Fruit fly (Drosophila melanogaster) whole organism, embryonic: ENCODE results near the gene CG8236.

ENCODE experiments used
- Antp ChIP-seq: fragments of 200-800 bp; sonication (Bioruptor generic); optimal IDR thresholded peaks from 3 replicates; lab custom pipeline; 2016; ENCODE audit warnings: missing biosample characterization, missing genetic modification characterization
- Asciz ChIP-seq: fragments of 200-800 bp; sonication (Bioruptor generic); optimal IDR thresholded peaks from 2 replicates; lab custom pipeline; 2017; ENCODE audit warnings: missing biosample characterization, mild to moderate bottlenecking, missing genetic modification characterization, missing genetic modification reagents
- Awh ChIP-seq: fragments of 200-800 bp; sonication (Bioruptor generic); IDR thresholded peaks from 2 replicates; pipeline ENCODE4, ENCODE4 v1.3.6; 2022; ENCODE audit warnings: missing biosample characterization, missing genetic modification characterization
- CG11247 ChIP-seq: fragments of 200-800 bp; sonication (Bioruptor generic); IDR thresholded peaks from 2 replicates; pipeline ENCODE4 v1.3.6; 2022; ENCODE audit warnings: missing biosample characterization, missing genetic modification characterization
- CG11723 ChIP-seq: fragments of 200-800 bp; sonication (Bioruptor generic); optimal IDR thresholded peaks from 2 replicates; lab custom pipeline; 2017; ENCODE audit warnings: missing biosample characterization, mild to moderate bottlenecking, missing genetic modification characterization
- CG12071 ChIP-seq: fragments of 200-800 bp; sonication (Bioruptor generic); optimal IDR thresholded peaks from 3 replicates; lab custom pipeline; 2018; ENCODE audit warnings: missing biosample characterization, mild to moderate bottlenecking, missing genetic modification characterization
- CG13424 ChIP-seq: fragments of 200-800 bp; sonication (Bioruptor generic); optimal IDR thresholded peaks from 2 replicates; lab custom pipeline; 2019; ENCODE audit warnings: missing biosample characterization, mild to moderate bottlenecking, missing genetic modification characterization, moderate library complexity
- CG17912 ChIP-seq: fragments of 200-800 bp; sonication (Bioruptor generic); optimal IDR thresholded peaks from 2 replicates; lab custom pipeline; 2018; ENCODE audit warnings: missing biosample characterization, mild to moderate bottlenecking, missing genetic modification characterization
- CG18262 ChIP-seq: fragments of 200-800 bp; optimal IDR thresholded peaks from 3 replicates; lab custom pipeline; 2019; ENCODE audit warnings: missing biosample characterization, mild to moderate bottlenecking, missing genetic modification characterization, moderate library complexity
- CG2120 ChIP-seq: fragments of 200-800 bp; sonication (Bioruptor generic); optimal IDR thresholded peaks from 3 replicates; lab custom pipeline; 2016; ENCODE audit warnings: missing biosample characterization, missing genetic modification characterization
- CG2889 ChIP-seq: fragments of 200-800 bp; sonication (Bioruptor generic); IDR thresholded peaks from 3 replicates; pipeline ENCODE4 v1.3.6; 2022; ENCODE audit warnings: missing biosample characterization, missing genetic modification characterization
- CG5245 ChIP-seq: fragments of 200-800 bp; sonication (Bioruptor generic); optimal IDR thresholded peaks from 3 replicates; lab custom pipeline; 2016; ENCODE audit warnings: missing biosample characterization, missing genetic modification characterization
- CG6654 ChIP-seq: fragments of 200-800 bp; sonication (Bioruptor generic); optimal IDR thresholded peaks from 2 replicates; lab custom pipeline; 2017; ENCODE audit warnings: missing biosample characterization, mild to moderate bottlenecking, missing genetic modification characterization
- CG8478 ChIP-seq: fragments of >200 bp; optimal IDR thresholded peaks from 2 replicates; lab custom pipeline; 2018
- CG8924 ChIP-seq: fragments of 200-800 bp; optimal IDR thresholded peaks from 3 replicates; lab custom pipeline; 2019; ENCODE audit warnings: missing biosample characterization, mild to moderate bottlenecking, missing genetic modification characterization, moderate library complexity
- CG8944 ChIP-seq: fragments of 200-800 bp; sonication (Bioruptor generic); optimal IDR thresholded peaks from 3 replicates; lab custom pipeline; 2016; ENCODE audit warnings: missing biosample characterization, missing genetic modification characterization
- CkIIα-i1 ChIP-seq: fragments of 200-800 bp; sonication (Bioruptor generic); IDR thresholded peaks from 2 replicates; pipeline ENCODE4 v1.3.6; 2022; ENCODE audit warnings: missing biosample characterization, missing genetic modification characterization
- Drgx ChIP-seq: fragments of 200-800 bp; sonication (Bioruptor generic); IDR thresholded peaks from 2 replicates; pipeline ENCODE4 v1.3.6; 2022; ENCODE audit warnings: missing biosample characterization, missing genetic modification characterization
- ERR ChIP-seq: fragments of 200-800 bp; sonication (Bioruptor generic); optimal IDR thresholded peaks from 2 replicates; lab custom pipeline; 2016; ENCODE audit warnings: missing biosample characterization, missing genetic modification characterization
- Ets65A ChIP-seq: fragments of 200-800 bp; sonication (Bioruptor generic); peaks from one replicate; lab custom pipeline; 2016; ENCODE audit warnings: missing biosample characterization, missing genetic modification characterization
- Hand ChIP-seq: fragments of 200-800 bp; sonication (Bioruptor generic); optimal IDR thresholded peaks from 2 replicates; lab custom pipeline; 2017; ENCODE audit warnings: mild to moderate bottlenecking, missing biosample characterization, missing genetic modification reagents, missing genetic modification characterization
- Hmr ChIP-seq: fragments of 200-800 bp; sonication (Bioruptor generic); optimal IDR thresholded peaks from 3 replicates; lab custom pipeline; 2017; ENCODE audit warnings: mild to moderate bottlenecking, missing biosample characterization, missing genetic modification reagents, missing genetic modification characterization
- Hr3 ChIP-seq: fragments of 200-800 bp; sonication (Bioruptor generic); optimal IDR thresholded peaks from 3 replicates; lab custom pipeline; 2016; ENCODE audit warnings: missing biosample characterization, missing genetic modification characterization
- Hsf ChIP-seq: fragments of 200-800 bp; sonication (Bioruptor generic); optimal IDR thresholded peaks from 3 replicates; lab custom pipeline; 2016; ENCODE audit warnings: missing biosample characterization, missing genetic modification characterization
- Lhr ChIP-seq: fragments of 200-800 bp; sonication (Bioruptor generic); optimal IDR thresholded peaks from 3 replicates; lab custom pipeline; 2017; ENCODE audit warnings: mild to moderate bottlenecking, missing biosample characterization, missing genetic modification reagents, missing genetic modification characterization
- MESR4 ChIP-seq: fragments of 200-800 bp; sonication (Bioruptor generic); optimal IDR thresholded peaks from 2 replicates; lab custom pipeline; 2018; ENCODE audit warnings: missing biosample characterization, mild to moderate bottlenecking, missing genetic modification characterization, moderate library complexity
- Mes4 ChIP-seq: fragments of 200-800 bp; sonication (Bioruptor generic); optimal IDR thresholded peaks from 2 replicates; lab custom pipeline; 2016; ENCODE audit warnings: missing biosample characterization, missing genetic modification characterization
- Opbp ChIP-seq: fragments of 200-800 bp; sonication (Bioruptor generic); IDR thresholded peaks from 3 replicates; pipeline ENCODE4 v1.3.6; 2022; ENCODE audit warnings: missing biosample characterization, missing genetic modification characterization; ENCODE audit not compliant: partially characterized antibody
- Rfx ChIP-seq: fragments of 200-800 bp; sonication (Bioruptor generic); IDR thresholded peaks from 2 replicates; pipeline ENCODE4 v1.3.6; 2022; ENCODE audit warnings: missing biosample characterization, missing genetic modification characterization
- Six4 ChIP-seq: fragments of 200-800 bp; sonication (Bioruptor generic); optimal IDR thresholded peaks from 2 replicates; lab custom pipeline; 2016; ENCODE audit warnings: missing biosample characterization, missing genetic modification characterization
- chinmo ChIP-seq: fragments of 200-800 bp; sonication (Bioruptor generic); IDR thresholded peaks from 4 replicates; pipeline ENCODE4 v1.3.6; 2022; ENCODE audit warnings: missing biosample characterization, missing genetic modification characterization; ENCODE audit not compliant: partially characterized antibody
- dati ChIP-seq: fragments of 200-800 bp; sonication (Bioruptor generic); IDR thresholded peaks from 2 replicates; pipeline ENCODE4 v1.3.6; 2022; ENCODE audit warnings: missing biosample characterization, missing genetic modification characterization
- dm ChIP-seq: fragments of 200-800 bp; sonication (Bioruptor generic); optimal IDR thresholded peaks from 3 replicates; lab custom pipeline; 2016; ENCODE audit warnings: missing biosample characterization, missing genetic modification characterization
- dpn ChIP-seq, 2 experiments: fragments of 200-800 bp; sonication (Bioruptor generic); optimal IDR thresholded peaks; 3 replicates each; lab custom pipeline; 2016; ENCODE audit warnings: missing biosample characterization in 2 of 2, missing genetic modification characterization in 2 of 2
- emc ChIP-seq: fragments of 200-800 bp; sonication (Bioruptor generic); optimal IDR thresholded peaks from 2 replicates; lab custom pipeline; 2016; ENCODE audit warnings: missing biosample characterization, missing genetic modification characterization
- esg ChIP-seq: fragments of 200-800 bp; sonication (Bioruptor generic); conservative IDR thresholded peaks from 2 replicates; pipeline ENCODE4 v1.3.6; 2022; ENCODE audit warnings: missing biosample characterization, missing genetic modification characterization
- fd64A ChIP-seq: fragments of 200-800 bp; sonication (Bioruptor generic); optimal IDR thresholded peaks from 3 replicates; lab custom pipeline; 2018; ENCODE audit warnings: missing biosample characterization, mild to moderate bottlenecking, missing genetic modification characterization
- gro ChIP-seq: fragments of 200-800 bp; sonication (Bioruptor generic); optimal IDR thresholded peaks from 2 replicates; lab custom pipeline; 2016; ENCODE audit warnings: missing biosample characterization, missing genetic modification characterization
- gsb ChIP-seq: fragments of 200-800 bp; sonication (Bioruptor generic); IDR thresholded peaks from 2 replicates; pipeline ENCODE4 v1.3.6; 2022; ENCODE audit warnings: missing biosample characterization, missing genetic modification characterization
- hth ChIP-seq: fragments of >200 bp; optimal IDR thresholded peaks from 2 replicates; lab custom pipeline; 2017; ENCODE audit warnings: inconsistent platforms
- knrl ChIP-seq: fragments of 200-800 bp; sonication (Bioruptor generic); IDR thresholded peaks from 3 replicates; pipeline ENCODE4 v1.3.6; 2022; ENCODE audit warnings: missing biosample characterization, missing genetic modification characterization; ENCODE audit not compliant: partially characterized antibody
- schlank ChIP-seq: fragments of 200-800 bp; sonication (Bioruptor generic); optimal IDR thresholded peaks from 2 replicates; lab custom pipeline; 2018; ENCODE audit warnings: missing biosample characterization, mild to moderate bottlenecking, missing genetic modification characterization
- slou ChIP-seq: fragments of 200-800 bp; sonication (Bioruptor generic); optimal IDR thresholded peaks from 3 replicates; lab custom pipeline; 2016; ENCODE audit warnings: missing biosample characterization, missing genetic modification characterization
- slp2 ChIP-seq: fragments of 200-800 bp; sonication (Bioruptor generic); optimal IDR thresholded peaks from 2 replicates; lab custom pipeline; 2016; ENCODE audit warnings: missing biosample characterization, missing genetic modification characterization
- sqz ChIP-seq: fragments of 200-800 bp; sonication (Bioruptor generic); optimal IDR thresholded peaks from 3 replicates; lab custom pipeline; 2018; ENCODE audit warnings: missing biosample characterization, mild to moderate bottlenecking, missing genetic modification characterization
- sr ChIP-seq: fragments of 200-800 bp; sonication (Bioruptor generic); IDR thresholded peaks from 3 replicates; pipeline ENCODE4 v1.3.6; 2022; ENCODE audit warnings: missing biosample characterization, missing genetic modification characterization
- trh ChIP-seq: fragments of 200-800 bp; sonication (Bioruptor generic); optimal IDR thresholded peaks from 2 replicates; lab custom pipeline; 2016; ENCODE audit warnings: missing biosample characterization, missing genetic modification characterization

The CG8236 gene

dm6 chr3R:8810397-8811184 lies 41.4 kb downstream of the CG8236 start (continued):
- peak; percentile 85 for TF ChIP-seq sqz (GFP tag; lab: Kevin White, UChicago)

- peak; percentile 92 for TF ChIP-seq slou (GFP tag; lab: Kevin White, UChicago)
- TF ChIP-seq Drgx (GFP tag; lab: Robert Waterston, UW), result peak; percentile 99
- TF ChIP-seq gsb (GFP tag; lab: Robert Waterston, UW), result peak; percentile 98
- peak; percentile 92 for TF ChIP-seq Lhr
- TF ChIP-seq CG18262, result peak; percentile 98
- peak; percentile 99 for TF ChIP-seq Hr3 (GFP tag; lab: Kevin White, UChicago)
- TF ChIP-seq CG11247 (GFP tag; lab: Robert Waterston, UW), result peak; percentile 99
- TF ChIP-seq Six4 (GFP tag; lab: Kevin White, UChicago), result peak; percentile 98
- TF ChIP-seq esg (GFP tag; lab: Robert Waterston, UW), result peak; percentile 99
- peak; percentile 94 for TF ChIP-seq dati (GFP tag; lab: Robert Waterston, UW)
- TF ChIP-seq CG6654, result peak; percentile 92
- peak; percentile 98 for TF ChIP-seq Mes4 (GFP tag; lab: Kevin White, UChicago)
- TF ChIP-seq schlank (tag; lab: Kevin White, UChicago), result peak; percentile 99
- peak; percentile 98 for TF ChIP-seq CG5245 (GFP tag; lab: Kevin White, UChicago)
- TF ChIP-seq chinmo (GFP tag; lab: Robert Waterston, UW), result peak; percentile 96
- TF ChIP-seq CG17912 (GFP tag; lab: Kevin White, UChicago), result peak; percentile 95
- peak; percentile 94 for TF ChIP-seq sr (GFP tag; lab: Robert Waterston, UW)
- peak; percentile 96 for TF ChIP-seq slp2 (GFP tag; lab: Kevin White, UChicago)
- peak; percentile 99 for TF ChIP-seq Hsf
- TF ChIP-seq Rfx (GFP tag; lab: Robert Waterston, UW), result peak; percentile 99
- TF ChIP-seq ERR (GFP tag; lab: Kevin White, UChicago), result peak; percentile 98
- peak; percentile 97 for TF ChIP-seq trh (GFP tag; lab: Kevin White, UChicago)
- peak; percentile 98 for TF ChIP-seq dm (GFP tag; lab: Kevin White, UChicago)
- TF ChIP-seq dpn (GFP tag; optimal IDR thresholded peaks at IDR 0.05; lab: Kevin White, UChicago), result peak; percentile 99
- no peak for TF ChIP-seq Opbp (GFP tag; lab: Robert Waterston, UW)
- TF ChIP-seq CG8944, result peak; percentile 98
- peak; percentile 100 for TF ChIP-seq CG2120 (GFP tag; lab: Kevin White, UChicago)
- no peak for TF ChIP-seq hth (lab: Kevin White, UChicago)
- TF ChIP-seq CG8478 (lab: Kevin White, UChicago), result no peak
- TF ChIP-seq gro (GFP tag; lab: Kevin White, UChicago), result peak; percentile 99
- TF ChIP-seq Antp, result peak; percentile 98
- TF ChIP-seq emc, result peak; percentile 96
- TF ChIP-seq CkIIα-i1 (GFP tag; lab: Robert Waterston, UW), result peak; percentile 95
- peak; percentile 87 for TF ChIP-seq MESR4 (GFP tag; lab: Kevin White, UChicago)
- peak; percentile 94 for TF ChIP-seq fd64A (GFP tag; lab: Kevin White, UChicago)
- TF ChIP-seq Hand (GFP tag; lab: Kevin White, UChicago), result peak; percentile 98
- peak; percentile 99 for TF ChIP-seq CG2889
- TF ChIP-seq Ets65A (GFP tag; lab: Kevin White, UChicago), result peak; percentile 100
- peak; percentile 97 for TF ChIP-seq CG11723
- peak; percentile 98 for TF ChIP-seq Awh (GFP tag; lab: Robert Waterston, UW)
- peak; percentile 99 for TF ChIP-seq CG12071
- TF ChIP-seq CG13424 (tag; lab: Kevin White, UChicago), result peak; percentile 99
- no peak for TF ChIP-seq knrl (GFP tag; lab: Robert Waterston, UW)
- TF ChIP-seq CG8924, result peak; percentile 99
- TF ChIP-seq Hmr, result peak; percentile 100
- TF ChIP-seq Asciz (GFP tag; lab: Kevin White, UChicago), result peak; percentile 97
These were observed 42.2 kb downstream of the CG8236 start for dm6 chr3R:8811323-8811936.
